Fruit fly (Drosophila melanogaster): Measurements from ENCODE around the gene eIF4E1.

eIF4E1 gene

DNA sequence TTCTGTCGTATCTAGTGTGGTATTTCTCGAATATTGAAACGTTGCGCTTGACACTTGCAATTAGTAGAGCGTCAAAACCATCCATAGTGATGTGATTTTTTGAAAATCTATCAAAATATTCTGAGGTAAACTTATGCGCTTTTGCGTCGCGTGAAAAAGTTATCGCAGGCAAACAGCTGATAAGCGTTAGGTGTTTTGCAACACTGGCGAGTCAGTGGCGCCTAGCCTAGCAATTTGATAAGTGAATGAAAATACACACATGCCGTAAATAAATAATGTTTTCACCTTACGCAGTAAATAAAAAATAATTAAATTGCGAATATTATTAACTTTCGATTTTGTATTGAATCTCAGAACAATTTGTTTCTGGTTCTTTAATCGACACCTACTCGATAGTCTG is 33.1 kb upstream of the eIF4E1 start, which contains the start of gene CG42526 (continued):
- TF ChIP-seq cad (GFP tag; optimal IDR thresholded peaks at IDR 0.05) (no peak), CG9609 (GFP tag; optimal IDR thresholded peaks at IDR 0.05) (no peak), CG2712 (tag; optimal IDR thresholded peaks at IDR 0.05) (peak; percentile 23), Blimp-1 (GFP tag; optimal IDR thresholded peaks at IDR 0.05) (no peak), vnd (GFP tag; IDR thresholded peaks at IDR 0.05; ENCODE audit: partially characterized antibody) (no peak), NC2β (GFP tag; optimal IDR thresholded peaks at IDR 0.05) (peak; percentile 24), CG15269 (tag; optimal IDR thresholded peaks at IDR 0.05) (peak; percentile 48), E2f1 (GFP tag; IDR thresholded peaks at IDR 0.05) (no peak), CG10979 (tag; optimal IDR thresholded peaks at IDR 0.05) (no peak), Ada2b (GFP tag; IDR thresholded peaks at IDR 0.05) (no peak), zfh1 (GFP tag; IDR thresholded peaks at IDR 0.05) (0 out of 3 replicates have a peak, but pooled peaks have one; percentile 16), CG17186 (GFP tag; optimal IDR thresholded peaks at IDR 0.05) (peak; percentile 96), Eip74EF (GFP tag; optimal IDR thresholded peaks at IDR 0.05) (no peak), Lpt (GFP tag; optimal IDR thresholded peaks at IDR 0.05) (no peak), CG17328 (GFP tag; IDR thresholded peaks at IDR 0.05) (peak; percentile 46; the same call in 1 of the 2 replicates), Neu2 (GFP tag; optimal IDR thresholded peaks at IDR 0.05; ENCODE audit: borderline replicate concordance) (no peak), zf30C (GFP tag; optimal IDR thresholded peaks at IDR 0.05) (no peak), CG12219 (GFP tag; optimal IDR thresholded peaks at IDR 0.05) (no peak), CG8290 (GFP tag; optimal IDR thresholded peaks at IDR 0.05) (peak; percentile 29), CG8290 (tag; optimal IDR thresholded peaks at IDR 0.05) (peak in 1 of 2 experiments; percentile 78), CG18619 (GFP tag; optimal IDR thresholded peaks at IDR 0.05) (no peak), bab2 (GFP tag; optimal IDR thresholded peaks at IDR 0.05) (peak; percentile 56), PHDP (tag; optimal IDR thresholded peaks at IDR 0.05) (peak; percentile 36), bsh (GFP tag; optimal IDR thresholded peaks at IDR 0.05) (peak in 1 of 2 experiments; percentile 28), CG4707 (GFP tag; optimal IDR thresholded peaks at IDR 0.05) (no peak), Oli (tag; optimal IDR thresholded peaks at IDR 0.05) (no peak), jigr1 (GFP tag; IDR thresholded peaks at IDR 0.05) (no peak), vfl (GFP tag; optimal IDR thresholded peaks at IDR 0.05) (peak; percentile 61), shn (GFP tag; optimal IDR thresholded peaks at IDR 0.05) (peak; percentile 2), CG8924 (tag; optimal IDR thresholded peaks at IDR 0.05) (peak; percentile 21), CG6854 (GFP tag; optimal IDR thresholded peaks at IDR 0.05) (no peak), Tbp (GFP tag; optimal IDR thresholded peaks at IDR 0.05) (no peak), tup (GFP tag; optimal IDR thresholded peaks at IDR 0.05) (no peak), CG12769 (tag; optimal IDR thresholded peaks at IDR 0.05) (peak; percentile 56), ewg (GFP tag; optimal IDR thresholded peaks at IDR 0.05) (peak; percentile 19), Dad (GFP tag; optimal IDR thresholded peaks at IDR 0.05) (no peak), Awh (GFP tag; IDR thresholded peaks at IDR 0.05) (no peak), Mrtf (GFP tag; IDR thresholded peaks at IDR 0.05) (no peak), CG16815 (GFP tag; optimal IDR thresholded peaks at IDR 0.05) (no peak), sug (tag; optimal IDR thresholded peaks at IDR 0.05) (no peak), cato (GFP tag; optimal IDR thresholded peaks at IDR 0.05; ENCODE audit: borderline replicate concordance) (no peak), dysf (GFP tag; IDR thresholded peaks at IDR 0.05) (no peak), esg (GFP tag; conservative IDR thresholded peaks at IDR 0.05) (peak; percentile 34; the same call in 1 of the 2 replicates), CG13775 (GFP tag; optimal IDR thresholded peaks at IDR 0.05) (peak; percentile 1), twi (tag; optimal IDR thresholded peaks at IDR 0.05) (no peak), cas (GFP tag; IDR thresholded peaks at IDR 0.05) (no peak), CG3407 (GFP tag; optimal IDR thresholded peaks at IDR 0.05) (no peak), CG17802 (tag; optimal IDR thresholded peaks at IDR 0.05) (no peak), CG18764 (GFP tag; optimal IDR thresholded peaks at IDR 0.05) (no peak), Poxn (GFP tag; IDR thresholded peaks at IDR 0.05) (no peak), CG2199 (GFP tag; IDR thresholded peaks at IDR 0.05) (0 out of 3 replicates have a peak, but pooled peaks have one; percentile 5)
